Fruit fly (Drosophila melanogaster) whole organism, embryonic: ENCODE data around the gene CG10317.

ENCODE experiments used
- CG10209 ChIP-seq: fragments of 200-800 bp; sonication (Bioruptor generic); optimal IDR thresholded peaks from 3 replicates; lab custom pipeline; 2017; ENCODE audit warnings: missing biosample characterization, mild to moderate bottlenecking, missing genetic modification characterization, missing genetic modification reagents
- CG11695 ChIP-seq: fragments of 200-800 bp; sonication (Bioruptor generic); IDR thresholded peaks from 3 replicates; pipeline ENCODE4 v1.3.6; 2022; ENCODE audit warnings: missing biosample characterization, missing genetic modification characterization
- CG12071 ChIP-seq: fragments of 200-800 bp; sonication (Bioruptor generic); optimal IDR thresholded peaks from 3 replicates; lab custom pipeline; 2018; ENCODE audit warnings: missing biosample characterization, mild to moderate bottlenecking, missing genetic modification characterization
- CG16815 ChIP-seq: fragments of 200-800 bp; sonication (Bioruptor generic); optimal IDR thresholded peaks from 3 replicates; lab custom pipeline; 2017; ENCODE audit warnings: missing biosample characterization, mild to moderate bottlenecking, missing genetic modification characterization
- CG17385 ChIP-seq: fragments of 200-800 bp; sonication (Bioruptor generic); optimal IDR thresholded peaks from 3 replicates; lab custom pipeline; 2018; ENCODE audit warnings: missing biosample characterization, mild to moderate bottlenecking, missing genetic modification characterization
- CG17568 ChIP-seq: fragments of 200-800 bp; sonication (Bioruptor generic); optimal IDR thresholded peaks from 2 replicates; lab custom pipeline; 2018; ENCODE audit warnings: missing biosample characterization, mild to moderate bottlenecking, missing genetic modification characterization, moderate library complexity
- CG1792 ChIP-seq: fragments of 200-800 bp; sonication (Bioruptor generic); optimal IDR thresholded peaks from 2 replicates; lab custom pipeline; 2016; ENCODE audit warnings: missing biosample characterization, missing genetic modification characterization
- CG2129 ChIP-seq: fragments of 200-800 bp; sonication (Bioruptor generic); IDR thresholded peaks from 2 replicates; pipeline ENCODE4 v1.3.6; 2022; ENCODE audit warnings: missing biosample characterization, missing genetic modification characterization; ENCODE audit not compliant: partially characterized antibody
- CG32532 ChIP-seq: fragments of 200-800 bp; sonication (Bioruptor generic); IDR thresholded peaks from 2 replicates; pipeline ENCODE4 v1.3.6; 2022; ENCODE audit warnings: missing biosample characterization, missing genetic modification characterization
- CG33213 ChIP-seq: fragments of 200-800 bp; sonication (Bioruptor generic); optimal IDR thresholded peaks from 3 replicates; lab custom pipeline; 2016; ENCODE audit warnings: missing biosample characterization, missing genetic modification characterization
- CG4282 ChIP-seq: fragments of 200-800 bp; sonication (Bioruptor generic); optimal IDR thresholded peaks from 2 replicates; lab custom pipeline; 2016; ENCODE audit warnings: missing biosample characterization, missing genetic modification characterization
- CG43689 ChIP-seq: fragments of 200-800 bp; sonication (Bioruptor generic); IDR thresholded peaks from 2 replicates; pipeline ENCODE4 v1.3.6; 2022; ENCODE audit warnings: missing biosample characterization, missing genetic modification characterization
- CG4820 ChIP-seq: fragments of 200-800 bp; sonication (Bioruptor generic); optimal IDR thresholded peaks from 3 replicates; lab custom pipeline; 2016; ENCODE audit warnings: missing biosample characterization, missing genetic modification characterization
- CG5245 ChIP-seq: fragments of 200-800 bp; sonication (Bioruptor generic); optimal IDR thresholded peaks from 3 replicates; lab custom pipeline; 2016; ENCODE audit warnings: missing biosample characterization, missing genetic modification characterization
- CG6683 ChIP-seq: fragments of 200-800 bp; sonication (Bioruptor generic); optimal IDR thresholded peaks from 2 replicates; lab custom pipeline; 2017; ENCODE audit warnings: missing biosample characterization, mild to moderate bottlenecking, missing genetic modification characterization, missing genetic modification reagents
- CG7357 ChIP-seq: fragments of 200-800 bp; sonication (Bioruptor generic); IDR thresholded peaks from 3 replicates; pipeline ENCODE4 v1.3.6; 2022; ENCODE audit warnings: missing biosample characterization, missing genetic modification characterization
- CG8089 ChIP-seq: fragments of 200-800 bp; sonication (Bioruptor generic); optimal IDR thresholded peaks from 3 replicates; lab custom pipeline; 2016; ENCODE audit warnings: missing biosample characterization, missing genetic modification characterization
- CkIIα-i1 ChIP-seq: fragments of 200-800 bp; sonication (Bioruptor generic); IDR thresholded peaks from 2 replicates; pipeline ENCODE4 v1.3.6; 2022; ENCODE audit warnings: missing biosample characterization, missing genetic modification characterization
- Dp ChIP-seq: fragments of 200-800 bp; sonication (Bioruptor generic); optimal IDR thresholded peaks from 2 replicates; lab custom pipeline; 2018; ENCODE audit warnings: missing biosample characterization, mild to moderate bottlenecking, missing genetic modification characterization, moderate library complexity
- ERR ChIP-seq: fragments of 200-800 bp; sonication (Bioruptor generic); optimal IDR thresholded peaks from 2 replicates; lab custom pipeline; 2016; ENCODE audit warnings: missing biosample characterization, missing genetic modification characterization
- H15 ChIP-seq: fragments of 200-800 bp; sonication (Bioruptor generic); IDR thresholded peaks from 3 replicates; pipeline ENCODE4 v1.3.6; 2022; ENCODE audit warnings: missing biosample characterization, missing genetic modification characterization
- HHEX ChIP-seq: fragments of 200-800 bp; sonication (Bioruptor generic); optimal IDR thresholded peaks from 3 replicates; lab custom pipeline; 2017; ENCODE audit warnings: missing biosample characterization, mild to moderate bottlenecking, missing genetic modification characterization, missing genetic modification reagents
- Hmr ChIP-seq: fragments of 200-800 bp; sonication (Bioruptor generic); optimal IDR thresholded peaks from 3 replicates; lab custom pipeline; 2017; ENCODE audit warnings: mild to moderate bottlenecking, missing biosample characterization, missing genetic modification reagents, missing genetic modification characterization
- NFAT ChIP-seq: fragments of 200-800 bp; sonication (Bioruptor generic); IDR thresholded peaks from 2 replicates; pipeline ENCODE4 v1.3.6; 2022; ENCODE audit warnings: missing biosample characterization, missing genetic modification characterization
- PHDP ChIP-seq: fragments of 200-800 bp; sonication (Bioruptor generic); optimal IDR thresholded peaks from 3 replicates; lab custom pipeline; 2018; ENCODE audit warnings: missing biosample characterization, mild to moderate bottlenecking, missing genetic modification characterization, moderate library complexity
- Sry-β ChIP-seq: fragments of 200-800 bp; sonication (Bioruptor generic); optimal IDR thresholded peaks from 2 replicates; lab custom pipeline; 2018; ENCODE audit warnings: missing biosample characterization, mild to moderate bottlenecking, missing genetic modification characterization, moderate library complexity
- abd-A ChIP-seq: fragments of 200-800 bp; sonication (Bioruptor generic); optimal IDR thresholded peaks from 3 replicates; lab custom pipeline; 2019; ENCODE audit warnings: missing biosample characterization, mild to moderate bottlenecking, missing genetic modification characterization, moderate library complexity
- bsh ChIP-seq, 2 experiments: fragments of 200-800 bp; sonication (Bioruptor generic); optimal IDR thresholded peaks; 2 replicates each; lab custom pipeline; 2017 to 2018; ENCODE audit warnings: mild to moderate bottlenecking in 2 of 2, missing biosample characterization in 2 of 2, missing genetic modification characterization in 2 of 2, moderate library complexity in 1 of 2
- ci ChIP-seq: fragments of 200-800 bp; sonication (Bioruptor generic); IDR thresholded peaks from 3 replicates; pipeline ENCODE4 v1.3.6; 2022; ENCODE audit warnings: missing biosample characterization, missing genetic modification characterization
- dysf ChIP-seq: fragments of 200-800 bp; sonication (Bioruptor generic); IDR thresholded peaks from 3 replicates; pipeline ENCODE4 v1.3.6; 2022; ENCODE audit warnings: missing biosample characterization, missing genetic modification characterization
- ems ChIP-seq: fragments of 200-800 bp; sonication (Bioruptor generic); optimal IDR thresholded peaks from 3 replicates; lab custom pipeline; 2016; ENCODE audit warnings: missing biosample characterization, missing genetic modification characterization
- en ChIP-seq: fragments of 200-800 bp; sonication (Bioruptor generic); optimal IDR thresholded peaks from 2 replicates; lab custom pipeline; 2016; ENCODE audit warnings: missing biosample characterization, missing genetic modification characterization
- ftz-f1 ChIP-seq: fragments of 200-800 bp; sonication (Bioruptor generic); optimal IDR thresholded peaks from 2 replicates; lab custom pipeline; 2016; ENCODE audit warnings: missing biosample characterization, missing genetic modification characterization
- grau ChIP-seq: fragments of 200-800 bp; optimal IDR thresholded peaks from 3 replicates; lab custom pipeline; 2019; ENCODE audit warnings: missing biosample characterization, mild to moderate bottlenecking, missing genetic modification characterization, moderate library complexity
- gro ChIP-seq: fragments of 200-800 bp; sonication (Bioruptor generic); optimal IDR thresholded peaks from 2 replicates; lab custom pipeline; 2016; ENCODE audit warnings: missing biosample characterization, missing genetic modification characterization
- ham ChIP-seq: fragments of 200-800 bp; sonication (Bioruptor generic); IDR thresholded peaks from 2 replicates; pipeline ENCODE4 v1.3.6; 2022; ENCODE audit warnings: missing biosample characterization, missing genetic modification characterization
- lilli ChIP-seq: fragments of 200-800 bp; sonication (Bioruptor generic); optimal IDR thresholded peaks from 3 replicates; lab custom pipeline; 2016; ENCODE audit warnings: missing biosample characterization, missing genetic modification characterization
- odd ChIP-seq: fragments of 200-800 bp; sonication (Bioruptor generic); optimal IDR thresholded peaks from 2 replicates; lab custom pipeline; 2017; ENCODE audit warnings: missing biosample characterization, mild to moderate bottlenecking, missing genetic modification characterization
- otp ChIP-seq: fragments of 200-800 bp; sonication (Bioruptor generic); IDR thresholded peaks from 3 replicates; pipeline ENCODE4, ENCODE4 v1.3.6; 2022; ENCODE audit warnings: missing biosample characterization, missing genetic modification characterization
- psq ChIP-seq: fragments of 200-800 bp; sonication (Bioruptor generic); optimal IDR thresholded peaks from 2 replicates; lab custom pipeline; 2017; ENCODE audit warnings: missing biosample characterization, missing genetic modification characterization
- pum ChIP-seq: fragments of 200-800 bp; sonication (Bioruptor generic); optimal IDR thresholded peaks from 2 replicates; lab custom pipeline; 2016; ENCODE audit warnings: missing biosample characterization, missing genetic modification characterization
- schlank ChIP-seq: fragments of 200-800 bp; sonication (Bioruptor generic); optimal IDR thresholded peaks from 2 replicates; lab custom pipeline; 2018; ENCODE audit warnings: missing biosample characterization, mild to moderate bottlenecking, missing genetic modification characterization
- scrt ChIP-seq: fragments of 200-800 bp; sonication (Bioruptor generic); optimal IDR thresholded peaks from 2 replicates; lab custom pipeline; 2018; ENCODE audit warnings: missing biosample characterization, mild to moderate bottlenecking, missing genetic modification characterization, moderate library complexity
- slp2 ChIP-seq: fragments of 200-800 bp; sonication (Bioruptor generic); optimal IDR thresholded peaks from 2 replicates; lab custom pipeline; 2016; ENCODE audit warnings: missing biosample characterization, missing genetic modification characterization
- so ChIP-seq: fragments of 200-800 bp; sonication (Bioruptor generic); IDR thresholded peaks from 3 replicates; pipeline ENCODE4 v1.3.6; 2022; ENCODE audit warnings: missing biosample characterization, missing genetic modification characterization
- stc ChIP-seq: fragments of 200-800 bp; sonication (Bioruptor generic); IDR thresholded peaks from 2 replicates; pipeline ENCODE4 v1.3.6; 2022; ENCODE audit warnings: missing biosample characterization, missing genetic modification characterization
- stwl ChIP-seq: fragments of 200-800 bp; sonication (Bioruptor generic); optimal IDR thresholded peaks from 3 replicates; lab custom pipeline; 2018; ENCODE audit warnings: missing biosample characterization, mild to moderate bottlenecking, missing genetic modification characterization, moderate library complexity
- tgo ChIP-seq: fragments of 200-800 bp; sonication (Bioruptor generic); IDR thresholded peaks from 3 replicates; pipeline ENCODE4 v1.3.6; 2022; ENCODE audit warnings: missing biosample characterization, missing genetic modification characterization
- vvl ChIP-seq: fragments of 200-800 bp; sonication (Bioruptor generic); IDR thresholded peaks from 2 replicates; pipeline ENCODE4 v1.3.6; 2022; ENCODE audit warnings: missing biosample characterization, missing genetic modification characterization
- z ChIP-seq: fragments of 200-800 bp; sonication (Bioruptor generic); IDR thresholded peaks from 3 replicates; pipeline ENCODE4 v1.3.6; 2022; ENCODE audit warnings: missing biosample characterization, missing genetic modification characterization

Gene CG10317

DNA sequence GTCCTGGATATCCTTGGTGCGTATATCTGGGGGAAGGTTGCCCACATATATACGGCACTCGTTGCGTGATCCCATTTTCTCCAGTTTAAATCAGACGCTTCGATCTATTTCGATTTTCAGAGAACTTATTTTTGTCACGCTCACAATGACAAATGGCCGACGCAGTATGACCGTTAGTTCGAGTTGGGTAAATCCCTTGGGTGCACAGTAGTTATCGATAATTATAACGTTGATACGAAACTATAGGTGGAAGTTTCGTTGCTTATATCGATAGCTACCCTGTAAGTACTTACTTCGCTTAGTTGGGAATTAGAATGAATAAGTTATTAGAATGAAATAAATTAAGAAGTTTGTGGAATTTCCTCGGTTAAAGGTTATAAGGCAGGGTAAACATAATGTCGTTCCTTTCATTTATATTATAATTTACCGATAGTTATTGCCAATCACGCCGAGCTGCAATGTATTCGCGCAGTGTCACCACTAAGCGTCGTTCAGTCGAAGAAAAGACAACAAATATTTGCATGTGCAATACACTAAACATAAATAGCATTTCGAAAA is 28.4 kb downstream of the CG10317 start, which contains the start of the genes SF2 and pad (continued):
- TF ChIP-seq bsh (GFP tag; optimal IDR thresholded peaks at IDR 0.05; lab: Kevin White, UChicago): peak in 1 of 2 experiments; percentile 64
- peak; percentile 68 for TF ChIP-seq NFAT (GFP tag; lab: Robert Waterston, UW)
- TF ChIP-seq H15: peak; percentile 51; the same call in 2 of the 3 replicates
- peak; percentile 82 for TF ChIP-seq ems (GFP tag; lab: Kevin White, UChicago)
- peak; percentile 91 for TF ChIP-seq lilli (GFP tag; lab: Kevin White, UChicago)
- TF ChIP-seq en (GFP tag; lab: Kevin White, UChicago): peak; percentile 44
- peak; percentile 84 for TF ChIP-seq grau (tag; lab: Kevin White, UChicago)
- peak; percentile 29 for TF ChIP-seq Dp
- peak; percentile 73 for TF ChIP-seq dysf (GFP tag; lab: Robert Waterston, UW)
- peak; percentile 30 for TF ChIP-seq odd (GFP tag; lab: Kevin White, UChicago)
- peak; percentile 14 for TF ChIP-seq CG6683
- peak; percentile 57 for TF ChIP-seq ERR (GFP tag; lab: Kevin White, UChicago)
- peak; percentile 54 for TF ChIP-seq CG1792
- peak; percentile 7 for TF ChIP-seq CG5245 (GFP tag; lab: Kevin White, UChicago)
- peak; percentile 71 for TF ChIP-seq CG10209 (GFP tag; lab: Kevin White, UChicago)
- TF ChIP-seq HHEX (GFP tag; lab: Kevin White, UChicago): peak; percentile 64
- peak; percentile 42 for TF ChIP-seq CG4282
- TF ChIP-seq abd-A: peak; percentile 85
- TF ChIP-seq CkIIα-i1 (GFP tag; lab: Robert Waterston, UW): no peak
- TF ChIP-seq CG43689 (GFP tag; lab: Robert Waterston, UW): no peak
- peak; percentile 61; the same call in 2 of the 3 replicates for TF ChIP-seq so (GFP tag; lab: Robert Waterston, UW)
- TF ChIP-seq CG12071 (GFP tag; lab: Kevin White, UChicago): no peak
- TF ChIP-seq pum: peak; percentile 72
- peak; percentile 72 for TF ChIP-seq CG4820
- peak; percentile 61 for TF ChIP-seq CG17385 (GFP tag; lab: Kevin White, UChicago)
- peak; percentile 55 for TF ChIP-seq CG17568 (GFP tag; lab: Kevin White, UChicago)
- TF ChIP-seq CG16815 (GFP tag; lab: Kevin White, UChicago): peak; percentile 61
- TF ChIP-seq CG8089 (GFP tag; lab: Kevin White, UChicago): peak; percentile 54
- TF ChIP-seq stwl: peak; percentile 62
- peak; percentile 10 for TF ChIP-seq ftz-f1
- TF ChIP-seq Hmr (GFP tag; lab: Kevin White, UChicago): peak; percentile 79
- peak; percentile 49 for TF ChIP-seq psq (GFP tag; lab: Kevin White, UChicago)
- peak; percentile 69 for TF ChIP-seq slp2 (GFP tag; lab: Kevin White, UChicago)
- TF ChIP-seq CG2129 (GFP tag; lab: Robert Waterston, UW): peak; percentile 93
- peak; percentile 70 for TF ChIP-seq CG33213
- peak; percentile 57; the same call in 2 of the 3 replicates for TF ChIP-seq CG7357
- TF ChIP-seq Sry-β: peak; percentile 18
- TF ChIP-seq ci (GFP tag; lab: Robert Waterston, UW): no peak; the same call in 2 of the 3 replicates
- TF ChIP-seq CG11695 (GFP tag; lab: Robert Waterston, UW): peak; percentile 40; the same call in 1 of the 3 replicates
- peak; percentile 73 for TF ChIP-seq tgo
- TF ChIP-seq PHDP: peak; percentile 73
- TF ChIP-seq scrt (GFP tag; lab: Kevin White, UChicago): peak; percentile 56
- TF ChIP-seq z (GFP tag; lab: Robert Waterston, UW): no peak
- peak; percentile 81 for TF ChIP-seq gro (GFP tag; lab: Kevin White, UChicago)
- TF ChIP-seq stc (GFP tag; lab: Robert Waterston, UW): no peak
- peak; percentile 30 for TF ChIP-seq schlank (tag; lab: Kevin White, UChicago)
- TF ChIP-seq CG32532 (GFP tag; lab: Robert Waterston, UW): peak; percentile 73
- no peak; the same call in 2 of the 3 replicates for TF ChIP-seq otp (GFP tag; lab: Robert Waterston, UW)
- TF ChIP-seq vvl (GFP tag; lab: Robert Waterston, UW): peak; percentile 36; the same call in 1 of the 2 replicates
- no peak for TF ChIP-seq ham (GFP tag; lab: Robert Waterston, UW)
